Fruit fly (Drosophila melanogaster) whole organism, wandering third instar larva: ENCODE measurements around the gene CG9951.

Experiments
- CG32264 ChIP-seq: fragments of 200-800 bp; sonication (Bioruptor generic); optimal IDR thresholded peaks from 2 replicates; lab custom pipeline; 2016; ENCODE audit warnings: missing biosample characterization, missing genetic modification characterization
- CG9705 ChIP-seq: fragments of 200-800 bp; sonication (Bioruptor generic); optimal IDR thresholded peaks from 2 replicates; lab custom pipeline; 2018; ENCODE audit warnings: missing biosample characterization, mild to moderate bottlenecking, missing genetic modification characterization
- CrebA ChIP-seq: fragments of 200-800 bp; sonication (Bioruptor generic); optimal IDR thresholded peaks from 2 replicates; lab custom pipeline; 2016; ENCODE audit warnings: missing biosample characterization, mild to moderate bottlenecking, missing genetic modification characterization, borderline replicate concordance
- Dfd ChIP-seq: fragments of >200 bp; optimal IDR thresholded peaks from 2 replicates; lab custom pipeline; 2017; ENCODE audit warnings: missing biosample characterization, missing genetic modification characterization
- GATAd ChIP-seq: sonication (Bioruptor generic); optimal IDR thresholded peaks from 2 replicates; lab custom pipeline; 2016; ENCODE audit warnings: missing biosample characterization, missing genetic modification characterization
- HLH106 ChIP-seq: fragments of 200-800 bp; optimal IDR thresholded peaks from 3 replicates; lab custom pipeline; 2019; ENCODE audit warnings: missing biosample characterization, mild to moderate bottlenecking, missing genetic modification characterization, moderate library complexity
- Hnf4 ChIP-seq: fragments of 200-800 bp; sonication (Bioruptor generic); optimal IDR thresholded peaks from 2 replicates; lab custom pipeline; 2016; ENCODE audit warnings: missing biosample characterization, mild to moderate bottlenecking, missing genetic modification characterization
- Hr78 ChIP-seq: fragments of >200 bp; optimal IDR thresholded peaks from 2 replicates; lab custom pipeline; 2017; ENCODE audit warnings: missing biosample characterization, missing genetic modification characterization
- Hr83 ChIP-seq: fragments of 200-300 bp; sonication (Bioruptor generic); optimal IDR thresholded peaks from 2 replicates; lab custom pipeline; 2016; ENCODE audit warnings: missing biosample characterization, mild to moderate bottlenecking, missing genetic modification characterization, moderate library complexity; ENCODE audit not compliant: poor library complexity, severe bottlenecking
- Myc ChIP-seq: fragments of >200 bp; optimal IDR thresholded peaks from 2 replicates; lab custom pipeline; 2017
- N ChIP-seq: fragments of >200 bp; optimal IDR thresholded peaks from 2 replicates; lab custom pipeline; 2018; ENCODE audit warnings: missing biosample characterization, missing external identifiers, missing genetic modification characterization
- Rel ChIP-seq, 2 experiments: fragments of 200-800 bp; sonication (Bioruptor generic) in 1 of 2; optimal IDR thresholded peaks; 2 replicates in 1 of 2; 3 replicates in 1 of 2; lab custom pipeline; 2016 to 2019; ENCODE audit warnings: mild to moderate bottlenecking in 2 of 2, missing biosample characterization in 2 of 2, missing genetic modification characterization in 2 of 2, moderate library complexity in 1 of 2
- Sp1 ChIP-seq: fragments of 200-800 bp; sonication (Bioruptor generic); optimal IDR thresholded peaks from 3 replicates; lab custom pipeline; 2019; ENCODE audit warnings: missing biosample characterization, mild to moderate bottlenecking, missing genetic modification characterization, moderate library complexity
- br ChIP-seq: fragments of 200-800 bp; sonication (Bioruptor generic); optimal IDR thresholded peaks from 2 replicates; lab custom pipeline; 2016; ENCODE audit warnings: missing biosample characterization, missing genetic modification characterization
- brk ChIP-seq: fragments of 200-800 bp; sonication (Bioruptor generic); optimal IDR thresholded peaks from 2 replicates; lab custom pipeline; 2016; ENCODE audit warnings: missing biosample characterization, mild to moderate bottlenecking, missing genetic modification characterization
- dl ChIP-seq, 2 experiments: fragments of 175-275, 200-275 bp in 1 of 2; fragments of 200-275 bp in 1 of 2; sonication (Bioruptor generic); optimal IDR thresholded peaks; lab custom pipeline; 2018; ENCODE audit warnings: mild to moderate bottlenecking in 2 of 2, missing biosample characterization in 2 of 2, missing genetic modification characterization in 2 of 2, moderate library complexity in 2 of 2; ENCODE audit not compliant: partially characterized antibody in 2 of 2, insufficient read depth in 1 of 2
- dsf ChIP-seq: sonication (Bioruptor generic); optimal IDR thresholded peaks from 2 replicates; lab custom pipeline; 2016; ENCODE audit warnings: missing biosample characterization, missing genetic modification characterization, borderline replicate concordance
- ey ChIP-seq: fragments of 200-800 bp; sonication (Bioruptor generic); optimal IDR thresholded peaks from 2 replicates; lab custom pipeline; 2016; ENCODE audit warnings: missing biosample characterization, missing genetic modification characterization
- foxo ChIP-seq, 2 experiments: fragments of 200-800 bp; sonication (Bioruptor generic); optimal IDR thresholded peaks; 2 replicates in 1 of 2; 3 replicates in 1 of 2; lab custom pipeline; 2016 to 2017; ENCODE audit warnings: missing biosample characterization in 2 of 2, missing genetic modification characterization in 2 of 2
- fru ChIP-seq: fragments of 200-800 bp; sonication (Bioruptor generic); optimal IDR thresholded peaks from 3 replicates; lab custom pipeline; 2016; ENCODE audit warnings: missing biosample characterization, mild to moderate bottlenecking, missing genetic modification characterization
- h ChIP-seq: fragments of 200-800 bp; sonication (Bioruptor generic); optimal IDR thresholded peaks from 3 replicates; lab custom pipeline; 2016; ENCODE audit warnings: missing biosample characterization, mild to moderate bottlenecking, missing genetic modification characterization
- jim ChIP-seq: fragments of 175-275, 200-325 bp; sonication (Bioruptor generic); optimal IDR thresholded peaks from 2 replicates; lab custom pipeline; 2016; ENCODE audit warnings: missing biosample characterization, mild to moderate bottlenecking, missing genetic modification characterization
- lola ChIP-seq: fragments of >200 bp; optimal IDR thresholded peaks from 2 replicates; lab custom pipeline; 2017; ENCODE audit warnings: missing biosample characterization, missing genetic modification characterization
- rgr ChIP-seq: fragments of 200-800 bp; sonication (Bioruptor generic); optimal IDR thresholded peaks from 3 replicates; lab custom pipeline; 2016; ENCODE audit warnings: missing biosample characterization, mild to moderate bottlenecking, missing genetic modification characterization
- sage ChIP-seq: fragments of 200-800 bp; sonication (Bioruptor generic); optimal IDR thresholded peaks from 2 replicates; lab custom pipeline; 2016; ENCODE audit warnings: missing biosample characterization, mild to moderate bottlenecking, missing genetic modification characterization
- sv ChIP-seq: fragments of 200-800 bp; sonication (Bioruptor generic); optimal IDR thresholded peaks from 3 replicates; lab custom pipeline; 2016; ENCODE audit warnings: missing biosample characterization, missing genetic modification characterization
- tai ChIP-seq: sonication (Bioruptor generic); optimal IDR thresholded peaks from 2 replicates; lab custom pipeline; 2016; ENCODE audit warnings: missing biosample characterization, missing genetic modification characterization
- woc ChIP-seq: sonication (Bioruptor generic); optimal IDR thresholded peaks from 2 replicates; lab custom pipeline; 2016; ENCODE audit warnings: missing biosample characterization, mild to moderate bottlenecking, missing genetic modification characterization

The CG9951 gene

DNA sequence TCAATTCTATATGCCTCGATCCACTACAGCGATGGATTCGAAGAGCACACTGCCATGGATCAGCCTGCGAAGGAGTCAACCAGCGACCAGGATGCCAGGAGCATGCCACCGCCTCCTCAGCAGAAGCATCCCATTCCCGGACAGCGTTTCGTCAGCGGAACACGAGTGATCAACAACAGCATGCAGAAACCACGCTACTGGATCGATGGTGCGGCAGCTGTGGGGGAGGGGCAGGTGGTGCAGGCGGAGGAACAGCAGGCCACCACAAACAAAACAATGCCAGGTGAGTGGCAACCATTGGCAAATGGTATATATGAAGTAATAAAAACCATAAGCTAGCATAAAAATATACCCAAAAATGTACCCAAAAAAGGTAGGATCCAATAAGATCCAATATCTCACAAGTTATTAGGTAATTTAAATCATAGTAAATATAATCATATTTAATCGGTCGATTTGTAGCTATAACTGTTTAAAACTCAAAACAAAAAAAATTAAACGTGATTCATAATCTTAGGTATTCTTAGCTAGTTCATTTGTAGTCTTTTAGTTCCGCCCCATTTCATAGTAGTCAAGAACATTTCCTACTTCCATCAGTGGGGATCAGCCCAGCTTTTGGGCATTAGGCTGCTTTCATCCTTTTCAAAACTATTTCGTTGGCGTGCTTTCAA lies 17.2 kb upstream of the CG9951 start, which contains the start of gene CG32161:
CG32161 (plus strand) TSS at position 621 of the 671 bp plus-strand sequence.
- TF ChIP-seq sv (no peak), Dfd (GFP tag; lab: Kevin White, UChicago) (no peak)

DNA sequence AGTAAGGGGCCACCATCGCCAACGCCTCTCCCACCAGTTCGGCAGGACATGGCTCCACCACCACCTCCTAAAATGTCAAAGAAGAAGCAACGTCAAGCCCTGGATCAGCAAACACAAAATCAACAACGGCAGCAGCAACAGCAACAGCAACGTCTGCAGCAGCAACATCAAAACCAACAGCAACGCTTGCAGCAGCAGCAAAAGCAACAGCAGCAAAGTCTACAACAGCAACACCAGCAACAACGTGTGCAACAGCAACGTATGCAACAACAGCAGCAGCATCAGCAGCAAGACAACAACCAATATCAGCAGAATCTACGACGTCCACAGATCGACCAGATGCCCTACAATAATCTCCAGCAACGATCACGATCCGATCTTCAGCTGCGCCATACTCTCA lies 11.4 kb upstream of the CG9951 start:
- no peak for TF ChIP-seq br (GFP tag; lab: Kevin White, UChicago)
- TF ChIP-seq Dfd (GFP tag; lab: Kevin White, UChicago) = peak; percentile 90
- TF ChIP-seq ey (GFP tag; lab: Kevin White, UChicago) = no peak

DNA sequence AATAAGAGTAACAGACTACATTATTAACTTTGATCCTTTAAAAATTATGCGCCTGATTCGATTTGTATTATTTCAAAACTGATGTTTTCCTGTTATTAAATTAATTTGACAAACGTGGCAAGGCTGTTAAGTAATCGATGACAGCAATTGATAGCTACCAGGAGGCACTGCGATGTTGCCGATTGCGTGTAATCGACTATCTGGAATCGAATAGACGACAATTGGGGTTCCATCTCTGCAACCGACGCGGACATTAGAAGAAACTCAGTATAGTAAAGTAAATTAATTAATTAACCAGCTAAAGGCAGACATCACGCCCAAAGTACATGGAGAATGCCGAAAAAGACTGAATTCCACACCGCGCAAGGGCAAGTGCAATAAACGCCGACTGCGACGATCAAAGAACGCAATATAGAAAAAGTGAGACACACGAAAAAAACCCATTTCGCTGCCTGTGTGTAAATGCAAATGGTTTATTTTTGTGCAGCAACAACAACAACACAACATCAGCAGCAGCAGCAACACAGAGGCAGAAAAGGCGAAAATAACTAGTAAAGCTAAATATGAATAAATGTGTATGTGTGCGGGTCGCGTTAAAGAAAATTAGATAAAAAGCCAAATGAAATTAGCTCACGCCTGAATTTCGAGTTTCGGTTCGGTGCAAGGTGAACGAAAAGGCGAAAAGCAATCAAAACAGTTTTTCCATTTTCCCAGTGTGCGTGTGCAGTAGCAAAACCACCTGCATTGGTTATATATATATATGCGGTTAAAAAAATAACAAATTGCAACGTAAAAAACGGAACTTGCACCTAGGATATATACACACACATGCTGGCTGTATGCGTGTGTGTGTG lies 9.2 kb upstream of the CG9951 start, which contains the start of gene sina:
sina (plus strand) TSS at position 219 of the 854 bp plus-strand sequence.
- TF ChIP-seq jim (GFP tag; lab: Kevin White, UChicago) = no peak
- no peak for TF ChIP-seq N (GFP tag; lab: Kevin White, UChicago)
- TF ChIP-seq tai = no peak
- TF ChIP-seq Hr78 = no peak
- TF ChIP-seq Sp1 (GFP tag; lab: Kevin White, UChicago) = peak; percentile 13
- no peak for TF ChIP-seq CG32264 (GFP tag; lab: Kevin White, UChicago)
- TF ChIP-seq GATAd (GFP tag; lab: Kevin White, UChicago) = no peak
- no peak for TF ChIP-seq woc (GFP tag; lab: Kevin White, UChicago)
- no peak for TF ChIP-seq dsf (GFP tag; lab: Kevin White, UChicago)
- TF ChIP-seq lola = no peak
- no peak for TF ChIP-seq foxo (GFP tag; optimal IDR thresholded peaks at IDR 0.05; lab: Kevin White, UChicago)
- TF ChIP-seq Hnf4 (GFP tag; lab: Kevin White, UChicago) = no peak
- no peak for TF ChIP-seq HLH106 (tag; lab: Kevin White, UChicago)
- no peak for TF ChIP-seq sage (GFP tag; lab: Kevin White, UChicago)
- TF ChIP-seq Rel (GFP tag; optimal IDR thresholded peaks at IDR 0.05; lab: Kevin White, UChicago) = no peak
- peak; percentile 78 for TF ChIP-seq Rel (tag; optimal IDR thresholded peaks at IDR 0.05; lab: Kevin White, UChicago)
- TF ChIP-seq ey (GFP tag; lab: Kevin White, UChicago) = no peak
- no peak for TF ChIP-seq brk (GFP tag; lab: Kevin White, UChicago)

- no peak for TF ChIP-seq CrebA (GFP tag; lab: Kevin White, UChicago)
- no peak for TF ChIP-seq tai
- no peak for TF ChIP-seq h
- TF ChIP-seq Hnf4 (GFP tag; lab: Kevin White, UChicago) = no peak
- TF ChIP-seq CG9705 (GFP tag; lab: Kevin White, UChicago) = no peak
- TF ChIP-seq rgr (GFP tag; lab: Kevin White, UChicago) = no peak
- no peak for TF ChIP-seq jim (GFP tag; lab: Kevin White, UChicago)
- TF ChIP-seq Hr83 (GFP tag; lab: Kevin White, UChicago) = no peak
- TF ChIP-seq dl (GFP tag; optimal IDR thresholded peaks at IDR 0.05; lab: Kevin White, UChicago; ENCODE audit: insufficient read depth in 1 of 2, partially characterized antibody in 2 of 2) = no peak
- no peak for TF ChIP-seq sv
- TF ChIP-seq dsf (GFP tag; lab: Kevin White, UChicago) = no peak
- no peak for TF ChIP-seq fru (GFP tag; lab: Kevin White, UChicago)
- no peak for TF ChIP-seq Myc
- TF ChIP-seq, all 38 proteins: peak for 0
Observed at dm6 chr3L:16854387-16855033, 8.5 kb upstream of the CG9951 start.

- TF ChIP-seq fru (GFP tag; lab: Kevin White, UChicago) = no peak
Observed at dm6 chr3L:16855287-16855686, 7.7 kb upstream of the CG9951 start.
